Fruit fly (Drosophila melanogaster): Measurements from ENCODE around the gene wat.
A peak's percentile ranks its signal among the peaks of the same experiment; 100 is the strongest.

Gene wat

DNA sequence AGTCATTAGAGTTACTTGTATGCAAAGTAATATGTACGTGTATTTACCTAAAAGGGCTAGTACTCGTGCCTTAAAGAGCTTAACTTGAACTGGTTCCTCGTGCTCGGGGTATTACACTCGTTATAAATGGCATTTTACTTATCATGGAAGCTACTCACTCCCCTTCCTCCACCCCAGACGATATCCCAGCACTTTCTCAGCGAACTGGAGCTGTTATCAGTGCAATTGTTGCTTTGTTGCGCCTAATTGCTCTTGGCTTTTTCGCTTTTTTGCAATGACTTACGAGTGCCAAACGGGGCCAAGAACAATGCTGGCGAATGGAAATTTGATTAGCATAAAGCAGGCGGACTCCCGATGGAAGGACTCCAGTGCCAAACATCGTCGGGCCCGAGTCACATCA is 46.9 kb upstream of the wat start:
- TF ChIP-seq N (GFP tag; optimal IDR thresholded peaks at IDR 0.05) (no peak), fru (GFP tag; optimal IDR thresholded peaks at IDR 0.05) (peak; percentile 28), Hnf4 (GFP tag; optimal IDR thresholded peaks at IDR 0.05) (no peak), h (GFP tag; optimal IDR thresholded peaks at IDR 0.05) (peak; percentile 34), usp (GFP tag; optimal IDR thresholded peaks at IDR 0.05) (no peak), Rel (GFP tag; optimal IDR thresholded peaks at IDR 0.05) (no peak), Rel (tag; optimal IDR thresholded peaks at IDR 0.05) (peak; percentile 29), CG9705 (GFP tag; optimal IDR thresholded peaks at IDR 0.05) (no peak), CrebA (GFP tag; optimal IDR thresholded peaks at IDR 0.05; ENCODE audit: borderline replicate concordance) (no peak), dl (GFP tag; optimal IDR thresholded peaks at IDR 0.05; ENCODE audit: insufficient read depth in 1 of 2, partially characterized antibody in 2 of 2) (no peak), tai (GFP tag; optimal IDR thresholded peaks at IDR 0.05) (no peak), Myc (optimal IDR thresholded peaks at IDR 0.05) (no peak), jim (GFP tag; optimal IDR thresholded peaks at IDR 0.05) (no peak), GATAd (GFP tag; optimal IDR thresholded peaks at IDR 0.05) (no peak), psq (GFP tag; optimal IDR thresholded peaks at IDR 0.05) (no peak), Dfd (GFP tag; optimal IDR thresholded peaks at IDR 0.05) (no peak), Sp1 (GFP tag; optimal IDR thresholded peaks at IDR 0.05) (peak; percentile 9)

- TF ChIP-seq Jra (GFP tag; optimal IDR thresholded peaks at IDR 0.05) (no peak), dl (GFP tag; optimal IDR thresholded peaks at IDR 0.05; ENCODE audit: insufficient read depth in 1 of 2, partially characterized antibody in 2 of 2) (no peak), Vsx2 (GFP tag; optimal IDR thresholded peaks at IDR 0.05; ENCODE audit: partially characterized antibody) (no peak), psq (GFP tag; optimal IDR thresholded peaks at IDR 0.05) (no peak), Mio (GFP tag; optimal IDR thresholded peaks at IDR 0.05) (no peak), rgr (GFP tag; optimal IDR thresholded peaks at IDR 0.05) (no peak), CG9705 (GFP tag; optimal IDR thresholded peaks at IDR 0.05) (no peak)
Observed at dm6 chr3R:29066285-29066684, 46.1 kb upstream of the wat start.

DNA sequence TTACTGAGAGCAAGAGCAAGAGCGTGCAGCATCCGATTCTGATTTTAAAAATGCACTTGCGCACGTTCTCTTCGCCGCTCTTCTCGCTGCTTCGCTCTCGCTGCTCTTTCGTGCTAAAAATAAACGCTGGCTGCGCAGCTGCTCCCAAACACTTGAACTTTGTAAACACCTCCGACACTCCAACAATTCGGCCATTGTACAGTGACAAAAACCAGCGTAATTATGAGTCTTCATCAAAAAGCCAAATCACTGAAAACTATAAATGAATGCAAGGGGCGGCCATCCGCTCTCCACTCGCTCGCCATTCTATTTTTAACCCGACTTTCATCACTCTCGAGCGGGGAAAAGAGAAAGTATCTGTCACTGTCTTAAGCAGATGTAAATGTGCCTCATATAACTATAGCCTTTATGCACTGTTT is 44.5 kb upstream of the wat start:
- TF ChIP-seq N (GFP tag; optimal IDR thresholded peaks at IDR 0.05) (no peak), Hr78 (GFP tag; optimal IDR thresholded peaks at IDR 0.05) (no peak), Hr83 (GFP tag; optimal IDR thresholded peaks at IDR 0.05; ENCODE audit: poor library complexity, severe bottlenecking) (no peak), foxo (GFP tag; optimal IDR thresholded peaks at IDR 0.05) (peak in 1 of 2 experiments; percentile 37), CrebA (GFP tag; optimal IDR thresholded peaks at IDR 0.05; ENCODE audit: borderline replicate concordance) (no peak), Dif (GFP tag; optimal IDR thresholded peaks at IDR 0.05; ENCODE audit: partially characterized antibody) (peak; percentile 64), dmrt93B (GFP tag; optimal IDR thresholded peaks at IDR 0.05) (no peak), OdsH (GFP tag; optimal IDR thresholded peaks at IDR 0.05) (peak; percentile 10), br (GFP tag; optimal IDR thresholded peaks at IDR 0.05) (peak; percentile 57), GATAd (GFP tag; optimal IDR thresholded peaks at IDR 0.05) (no peak), dl (GFP tag; optimal IDR thresholded peaks at IDR 0.05; ENCODE audit: insufficient read depth in 1 of 2, partially characterized antibody in 2 of 2) (peak in 1 of 2 experiments; percentile 84), Hnf4 (GFP tag; optimal IDR thresholded peaks at IDR 0.05) (peak; percentile 18), jim (GFP tag; optimal IDR thresholded peaks at IDR 0.05) (no peak), dsf (GFP tag; optimal IDR thresholded peaks at IDR 0.05; ENCODE audit: borderline replicate concordance) (no peak), Abd-B (GFP tag; optimal IDR thresholded peaks at IDR 0.05) (no peak), Mio (GFP tag; optimal IDR thresholded peaks at IDR 0.05) (no peak), Dfd (GFP tag; optimal IDR thresholded peaks at IDR 0.05) (no peak), brk (GFP tag; optimal IDR thresholded peaks at IDR 0.05) (no peak), ey (GFP tag; optimal IDR thresholded peaks at IDR 0.05) (peak; percentile 5), rgr (GFP tag; optimal IDR thresholded peaks at IDR 0.05) (peak; percentile 34), Rel (GFP tag; optimal IDR thresholded peaks at IDR 0.05) (no peak), Rel (tag; optimal IDR thresholded peaks at IDR 0.05) (no peak), Jra (GFP tag; optimal IDR thresholded peaks at IDR 0.05) (no peak), tai (GFP tag; optimal IDR thresholded peaks at IDR 0.05) (no peak), CG32264 (GFP tag; optimal IDR thresholded peaks at IDR 0.05) (no peak), woc (GFP tag; optimal IDR thresholded peaks at IDR 0.05) (no peak), CG9705 (GFP tag; optimal IDR thresholded peaks at IDR 0.05) (no peak), Vsx2 (GFP tag; optimal IDR thresholded peaks at IDR 0.05; ENCODE audit: partially characterized antibody) (no peak), fru (GFP tag; optimal IDR thresholded peaks at IDR 0.05) (peak; percentile 54), h (GFP tag; optimal IDR thresholded peaks at IDR 0.05) (peak; percentile 32)

Data from whole organism, wandering third instar larva.